Worm (Caenorhabditis elegans): ENCODE results near the gene F15H10.12.

Gene F15H10.12

ce11 chrV:10368256-10368655 lies 41.6 kb downstream of the F15H10.12 start, which contains the start of gene sri-20:
sri-20 (plus strand) TSS chrV:10368556.
- TF ChIP-seq lin-39 (tag; optimal IDR thresholded peaks at IDR 0.05), result no peak
- TF ChIP-seq nhr-129 (tag; optimal IDR thresholded peaks at IDR 0.05), result no peak
- no peak for TF ChIP-seq egl-27 (tag; optimal IDR thresholded peaks at IDR 0.05)
- TF ChIP-seq snpc-4 (tag; optimal IDR thresholded peaks at IDR 0.05), result no peak
- TF ChIP-seq unc-62 (GFP tag; optimal IDR thresholded peaks at IDR 0.05), result no peak
- no peak for TF ChIP-seq ztf-11 (tag; optimal IDR thresholded peaks at IDR 0.05)

DNA sequence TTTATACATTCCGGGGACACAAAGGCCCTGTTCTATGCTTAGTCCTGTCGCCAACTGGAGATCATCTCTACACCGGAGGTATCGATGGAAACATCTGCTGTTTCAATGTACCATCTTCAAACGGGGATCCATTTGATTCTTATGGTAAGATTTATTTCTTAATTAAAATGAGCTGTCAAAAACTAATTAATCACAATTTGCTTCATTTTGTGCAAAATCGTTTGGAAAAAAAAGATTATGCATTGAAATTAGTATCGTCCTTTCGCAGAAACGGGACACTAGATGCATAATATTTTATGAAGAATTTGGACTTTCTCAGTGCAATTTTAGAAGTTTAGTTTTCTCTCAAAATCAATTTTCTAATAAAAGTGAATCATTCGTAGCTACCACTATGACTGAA lies 46.0 kb downstream of the F15H10.12 start:
- TF ChIP-seq skn-1 (tag; optimal IDR thresholded peaks at IDR 0.05) (no peak), ztf-4 (tag; optimal IDR thresholded peaks at IDR 0.05) (no peak), mbf-1 (tag; optimal IDR thresholded peaks at IDR 0.05) (no peak), alr-1 (tag; optimal IDR thresholded peaks at IDR 0.05) (no peak), ztf-1 (GFP tag; conservative IDR thresholded peaks at IDR 0.05) (no peak), ceh-82 (tag; optimal IDR thresholded peaks at IDR 0.05) (no peak)

DNA sequence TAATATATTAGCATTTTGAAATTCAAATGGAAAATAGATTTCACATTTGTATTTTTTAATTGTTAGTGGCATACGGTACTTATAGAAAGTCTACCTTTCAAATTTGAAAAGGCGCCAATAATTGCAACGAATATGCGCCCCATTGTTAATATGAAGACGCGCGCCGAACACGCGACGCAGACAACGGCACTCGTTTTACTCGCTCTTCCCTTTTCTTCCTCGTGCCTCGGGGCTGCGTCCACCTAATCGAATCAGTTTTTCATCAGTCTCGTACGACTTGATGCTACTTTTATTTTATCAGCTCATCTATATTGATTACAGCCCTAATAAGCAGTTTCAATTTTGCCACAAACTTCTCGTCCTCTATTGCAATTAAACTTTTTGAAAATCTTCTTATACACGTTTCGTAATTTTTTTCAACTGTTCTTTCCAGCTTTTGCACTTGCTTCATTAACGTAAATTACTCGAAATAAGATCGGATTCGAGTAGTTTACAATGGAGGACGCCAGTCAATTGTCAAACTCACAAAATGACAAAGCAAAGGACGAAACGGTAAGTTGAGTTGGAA lies 48.0 kb downstream of the F15H10.12 start, which contains the start of gene cash-1:
Gene cash-1, plus strand, starts transcription at position 432 of the 568 bp plus-strand sequence.
- TF ChIP-seq ama-1 (optimal IDR thresholded peaks at IDR 0.05) (no peak), zag-1 (tag; optimal IDR thresholded peaks at IDR 0.05) (no peak), ztf-11 (tag; optimal IDR thresholded peaks at IDR 0.05) (no peak), nhr-6 (tag; optimal IDR thresholded peaks at IDR 0.05) (no peak), nhr-23 (tag; optimal IDR thresholded peaks at IDR 0.05) (no peak), snpc-4 (tag; optimal IDR thresholded peaks at IDR 0.05) (peak; percentile 45), aly-2 (tag; optimal IDR thresholded peaks at IDR 0.05) (no peak), nhr-21 (tag; optimal IDR thresholded peaks at IDR 0.05) (peak; percentile 6), mab-5 (tag; optimal IDR thresholded peaks at IDR 0.05) (no peak), Y55F3AM.14 (GFP tag; optimal IDR thresholded peaks at IDR 0.05) (no peak), F13H6.1 (tag; optimal IDR thresholded peaks at IDR 0.05) (peak; percentile 24), lin-11 (tag; optimal IDR thresholded peaks at IDR 0.05) (peak; percentile 7), C34F6.9 (tag; optimal IDR thresholded peaks at IDR 0.05) (peak; percentile 66), crh-2 (tag; optimal IDR thresholded peaks at IDR 0.05) (peak; percentile 75), skn-1 (tag; optimal IDR thresholded peaks at IDR 0.05) (no peak), mbf-1 (tag; optimal IDR thresholded peaks at IDR 0.05) (no peak), peb-1 (tag; optimal IDR thresholded peaks at IDR 0.05) (no peak), nhr-25 (tag; optimal IDR thresholded peaks at IDR 0.05) (peak; percentile 46), ztf-4 (tag; optimal IDR thresholded peaks at IDR 0.05) (no peak), sma-3 (GFP tag; optimal IDR thresholded peaks at IDR 0.05) (peak; percentile 57), alr-1 (tag; optimal IDR thresholded peaks at IDR 0.05) (no peak), mdl-1 (tag; optimal IDR thresholded peaks at IDR 0.05) (peak in 1 of 2 experiments; percentile 45), lin-39 (tag; optimal IDR thresholded peaks at IDR 0.05) (no peak), lin-13 (GFP tag; optimal IDR thresholded peaks at IDR 0.05) (peak; percentile 72), elt-1 (tag; optimal IDR thresholded peaks at IDR 0.05) (no peak), ztf-1 (GFP tag; conservative IDR thresholded peaks at IDR 0.05) (no peak), R02D3.7 (tag; optimal IDR thresholded peaks at IDR 0.05) (no peak), ceh-82 (tag; optimal IDR thresholded peaks at IDR 0.05) (no peak), unc-62 (GFP tag; optimal IDR thresholded peaks at IDR 0.05) (no peak), nhr-77 (tag; optimal IDR thresholded peaks at IDR 0.05) (no peak), elt-3 (tag; optimal IDR thresholded peaks at IDR 0.05) (no peak), nhr-11 (tag; optimal IDR thresholded peaks at IDR 0.05) (no peak), nhr-10 (tag; optimal IDR thresholded peaks at IDR 0.05) (no peak), sem-4 (tag; optimal IDR thresholded peaks at IDR 0.05) (peak; percentile 48), gmeb-1 (tag; optimal IDR thresholded peaks at IDR 0.05) (peak; percentile 78), lsy-2 (tag; optimal IDR thresholded peaks at IDR 0.05) (peak in 1 of 2 experiments; percentile 74), blmp-1 (tag; optimal IDR thresholded peaks at IDR 0.05; ENCODE audit: insufficient read depth) (peak; percentile 7), unc-55 (GFP tag; optimal IDR thresholded peaks at IDR 0.05) (no peak), unc-39 (tag; optimal IDR thresholded peaks at IDR 0.05) (no peak), nhr-237 (tag; optimal IDR thresholded peaks at IDR 0.05) (no peak), sma-9 (GFP tag; optimal IDR thresholded peaks at IDR 0.05) (peak; percentile 58), sma-9 (tag; optimal IDR thresholded peaks at IDR 0.05) (no peak), ceh-16 (tag; optimal IDR thresholded peaks at IDR 0.05) (no peak), nhr-129 (tag; optimal IDR thresholded peaks at IDR 0.05) (peak; percentile 71), fos-1 (tag; optimal IDR thresholded peaks at IDR 0.05) (peak; percentile 59), nhr-12 (tag; optimal IDR thresholded peaks at IDR 0.05) (no peak), egl-27 (tag; optimal IDR thresholded peaks at IDR 0.05) (no peak), ZK546.5 (tag; optimal IDR thresholded peaks at IDR 0.05) (no peak), dmd-4 (tag; optimal IDR thresholded peaks at IDR 0.05) (no peak)

Measured in whole organism, L2 larva.